Worm (Caenorhabditis elegans) whole organism, L3 larva: ENCODE results near the gene Y75B7B.2.

Experiments used
- ceh-16 ChIP-seq: sonication (generic microtip); optimal IDR thresholded peaks from 2 replicates; lab custom pipeline; 2017; ENCODE audit warnings: missing biosample characterization, missing genetic modification characterization
- elt-3 ChIP-seq, 3 experiments: fragments of 150-350 bp in 1 of 3; sonication (generic microtip) in 2 of 3; optimal IDR thresholded peaks; 2 replicates in 2 of 3; 4 replicates in 1 of 3; lab custom pipeline; 2014 to 2017; ENCODE audit warnings: missing biosample characterization in 3 of 3, missing genetic modification characterization in 3 of 3
- fkh-2 ChIP-seq: fragments of 150-350 bp; optimal IDR thresholded peaks from 2 replicates; lab custom pipeline; 2014; ENCODE audit warnings: missing biosample characterization, missing genetic modification reagents, missing genetic modification characterization
- lin-39 ChIP-seq: fragments of 150-350 bp; optimal IDR thresholded peaks from 2 replicates; lab custom pipeline; 2018; ENCODE audit warnings: missing biosample characterization, missing genetic modification reagents, missing genetic modification characterization
- mml-1 ChIP-seq: fragments of 150-350 bp; sonication (generic microtip); optimal IDR thresholded peaks from 3 replicates; lab custom pipeline; 2014; ENCODE audit warnings: missing biosample characterization, missing genetic modification characterization
- nhr-12 ChIP-seq: fragments of 150-350 bp; optimal IDR thresholded peaks from 2 replicates; lab custom pipeline; 2014; ENCODE audit warnings: missing biosample characterization, missing genetic modification characterization
- nhr-28 ChIP-seq: fragments of 150-350 bp; optimal IDR thresholded peaks from 2 replicates; lab custom pipeline; 2014; ENCODE audit warnings: missing biosample characterization, missing genetic modification characterization
- nhr-77 ChIP-seq: fragments of 150-350 bp; optimal IDR thresholded peaks from 2 replicates; lab custom pipeline; 2014; ENCODE audit warnings: missing biosample characterization, missing genetic modification characterization
- pqm-1 ChIP-seq: fragments of 150-350 bp; optimal IDR thresholded peaks from 2 replicates; lab custom pipeline; 2017; ENCODE audit warnings: missing biosample characterization, missing genetic modification characterization, inconsistent platforms
- unc-62 ChIP-seq: fragments of 150-350 bp; sonication (generic microtip); optimal IDR thresholded peaks from 4 replicates; lab custom pipeline; 2014; ENCODE audit warnings: missing biosample characterization, missing genetic modification reagents, missing genetic modification characterization

- no peak for TF ChIP-seq fkh-2 (tag; lab: Kevin White, UChicago)
- no peak for TF ChIP-seq nhr-77 (tag; lab: Kevin White, UChicago)
- no peak for TF ChIP-seq ceh-16 (tag; lab: Kevin White, UChicago)
- TF ChIP-seq unc-62 (GFP tag; lab: Kevin White, UChicago), result no peak
- no peak for TF ChIP-seq mml-1 (tag; lab: Kevin White, UChicago)
- no peak for TF ChIP-seq lin-39 (tag; lab: Kevin White, UChicago)
- TF ChIP-seq elt-3 (tag; optimal IDR thresholded peaks at IDR 0.05; lab: Kevin White, UChicago), result no peak
- TF ChIP-seq nhr-12 (tag; lab: Kevin White, UChicago), result no peak
- TF ChIP-seq nhr-28 (tag; lab: Kevin White, UChicago), result no peak
- no peak for TF ChIP-seq pqm-1 (tag; lab: Kevin White, UChicago)
Observed at ce11 chrV:1235355-1235754, 40.5 kb downstream of the Y75B7B.2 start, which contains the start of gene madd-2.
